Worm (Caenorhabditis elegans) whole organism, mixed stage, embryonic: ENCODE data around the gene spv-1.
A peak's percentile ranks its signal among the peaks of the same experiment; 100 is the strongest.

ENCODE experiments used
- M03D4.4 ChIP-seq: sonication (generic microtip); optimal IDR thresholded peaks from 2 replicates; lab custom pipeline; 2017; ENCODE audit warnings: mild to moderate bottlenecking, missing genetic modification characterization, missing compliant biosample characterization
- bed-3 ChIP-seq: fragments of 200-800 bp; sonication (Bioruptor generic); optimal IDR thresholded peaks from 3 replicates; lab custom pipeline; 2018; ENCODE audit warnings: mild to moderate bottlenecking, missing genetic modification characterization, moderate library complexity, missing compliant biosample characterization
- blmp-1 ChIP-seq: fragments of 150-350 bp; optimal IDR thresholded peaks from 2 replicates; lab custom pipeline; 2014; ENCODE audit warnings: missing biosample characterization, missing genetic modification characterization
- ceh-39 ChIP-seq: fragments of 150-350 bp; optimal IDR thresholded peaks from 2 replicates; lab custom pipeline; 2014; ENCODE audit warnings: missing biosample characterization, missing genetic modification characterization
- ceh-43 ChIP-seq: fragments of 200-800 bp; sonication (Bioruptor generic); optimal IDR thresholded peaks from 2 replicates; lab custom pipeline; 2018; ENCODE audit warnings: mild to moderate bottlenecking, missing genetic modification characterization, moderate library complexity, missing compliant biosample characterization
- ceh-83 ChIP-seq: fragments of 200-800 bp; sonication (Bioruptor generic); optimal IDR thresholded peaks from 2 replicates; lab custom pipeline; 2018; ENCODE audit warnings: mild to moderate bottlenecking, missing genetic modification characterization, missing compliant biosample characterization
- ces-1 ChIP-seq: fragments of 150-350 bp; optimal IDR thresholded peaks from 2 replicates; lab custom pipeline; 2014; ENCODE audit warnings: missing biosample characterization, missing genetic modification reagents, missing genetic modification characterization
- cnd-1 ChIP-seq: fragments of 200-800 bp; sonication (Bioruptor generic); optimal IDR thresholded peaks from 2 replicates; lab custom pipeline; 2018; ENCODE audit warnings: mild to moderate bottlenecking, missing genetic modification characterization, missing compliant biosample characterization
- drap-1 ChIP-seq: fragments of 200-800 bp; sonication (Bioruptor generic); optimal IDR thresholded peaks from 3 replicates; lab custom pipeline; 2018; ENCODE audit warnings: mild to moderate bottlenecking, missing genetic modification characterization, missing compliant biosample characterization
- elt-1 ChIP-seq: sonication (generic microtip); optimal IDR thresholded peaks from 2 replicates; lab custom pipeline; 2017; ENCODE audit warnings: missing genetic modification characterization, mild to moderate bottlenecking, missing compliant biosample characterization, antibody characterized with exemption, moderate library complexity, borderline replicate concordance; ENCODE audit not compliant: insufficient read depth
- elt-3 ChIP-seq: fragments of 150-350 bp; optimal IDR thresholded peaks from 2 replicates; lab custom pipeline; 2014; ENCODE audit warnings: missing biosample characterization, missing genetic modification characterization
- flh-1 ChIP-seq: fragments of 200-800 bp; sonication (Bioruptor generic); optimal IDR thresholded peaks from 2 replicates; lab custom pipeline; 2018; ENCODE audit warnings: mild to moderate bottlenecking, missing genetic modification characterization, moderate library complexity, missing compliant biosample characterization
- ham-2 ChIP-seq: fragments of 200-800 bp; sonication (Bioruptor generic); optimal IDR thresholded peaks from 2 replicates; lab custom pipeline; 2018; ENCODE audit warnings: mild to moderate bottlenecking, missing genetic modification characterization, missing compliant biosample characterization
- hlh-1 ChIP-seq: fragments of 150-350 bp; optimal IDR thresholded peaks from 2 replicates; lab custom pipeline; 2014; ENCODE audit warnings: missing biosample characterization, missing genetic modification reagents, missing genetic modification characterization
- lin-13 ChIP-seq: fragments of 150-350 bp; optimal IDR thresholded peaks from 2 replicates; lab custom pipeline; 2014; ENCODE audit warnings: missing biosample characterization, missing genetic modification characterization
- lin-32 ChIP-seq: fragments of 200-800 bp; sonication (Bioruptor generic); optimal IDR thresholded peaks from 2 replicates; lab custom pipeline; 2018; ENCODE audit warnings: mild to moderate bottlenecking, missing genetic modification characterization, missing compliant biosample characterization
- lsy-2 ChIP-seq: fragments of 150-350 bp; optimal IDR thresholded peaks from 2 replicates; lab custom pipeline; 2014; ENCODE audit warnings: missing biosample characterization, missing genetic modification characterization
- mab-5 ChIP-seq: fragments of 150-350 bp; optimal IDR thresholded peaks from 2 replicates; lab custom pipeline; 2014; ENCODE audit warnings: missing biosample characterization, missing genetic modification characterization
- mep-1 ChIP-seq: fragments of 150-350 bp; optimal IDR thresholded peaks from 2 replicates; lab custom pipeline; 2017; ENCODE audit warnings: missing biosample characterization, missing genetic modification reagents, missing genetic modification characterization, inconsistent platforms
- nhr-12 ChIP-seq: fragments of 150-350 bp; optimal IDR thresholded peaks from 2 replicates; lab custom pipeline; 2014; ENCODE audit warnings: missing biosample characterization, missing genetic modification characterization
- nhr-2 ChIP-seq: fragments of 150-350 bp; optimal IDR thresholded peaks from 2 replicates; lab custom pipeline; 2014; ENCODE audit warnings: missing biosample characterization, missing genetic modification characterization
- nhr-237 ChIP-seq: fragments of 150-350 bp; optimal IDR thresholded peaks from 2 replicates; lab custom pipeline; 2014; ENCODE audit warnings: missing biosample characterization, missing genetic modification characterization
- nhr-28 ChIP-seq: fragments of 150-350 bp; optimal IDR thresholded peaks from 2 replicates; lab custom pipeline; 2014; ENCODE audit warnings: missing biosample characterization, missing genetic modification characterization
- nhr-76 ChIP-seq: sonication (generic microtip); optimal IDR thresholded peaks from 2 replicates; lab custom pipeline; 2017; ENCODE audit warnings: missing biosample characterization, missing genetic modification characterization
- pha-4 ChIP-seq: fragments of 150-350 bp; optimal IDR thresholded peaks from 2 replicates; lab custom pipeline; 2018; ENCODE audit warnings: missing biosample characterization, missing genetic modification reagents, missing genetic modification characterization
- tbx-8 ChIP-seq: fragments of 200-800 bp; sonication (Bioruptor generic); optimal IDR thresholded peaks from 2 replicates; lab custom pipeline; 2018; ENCODE audit warnings: mild to moderate bottlenecking, missing genetic modification characterization, moderate library complexity, missing compliant biosample characterization
- unc-62 ChIP-seq: fragments of 150-350 bp; optimal IDR thresholded peaks from 2 replicates; lab custom pipeline; 2014; ENCODE audit warnings: missing biosample characterization, missing genetic modification reagents, missing genetic modification characterization
- zip-8 ChIP-seq: fragments of 150-350 bp; optimal IDR thresholded peaks from 2 replicates; lab custom pipeline; 2014; ENCODE audit warnings: missing biosample characterization, missing genetic modification characterization
- ztf-11 ChIP-seq: fragments of 150-350 bp; optimal IDR thresholded peaks from 2 replicates; lab custom pipeline; 2014; ENCODE audit warnings: missing biosample characterization, missing genetic modification characterization

The spv-1 gene

ce11 chrII:7928600-7928999 is at the start of gene spv-1:
TSS of gene spv-1 (minus strand) at chrII:7928700.
- TF ChIP-seq nhr-12 (tag; lab: Kevin White, UChicago) (no peak), elt-3 (tag; lab: Kevin White, UChicago) (no peak), ham-2 (GFP tag; lab: Kevin White, UChicago) (no peak), drap-1 (GFP tag; lab: Kevin White, UChicago) (no peak), ceh-39 (tag; lab: Kevin White, UChicago) (no peak), ceh-83 (GFP tag; lab: Kevin White, UChicago) (no peak), ceh-43 (no peak), tbx-8 (GFP tag; lab: Kevin White, UChicago) (no peak), blmp-1 (tag; lab: Kevin White, UChicago) (no peak), ztf-11 (tag; lab: Kevin White, UChicago) (no peak), lin-13 (no peak)
- TF ChIP-seq, all 35 proteins: peak for 0

DNA sequence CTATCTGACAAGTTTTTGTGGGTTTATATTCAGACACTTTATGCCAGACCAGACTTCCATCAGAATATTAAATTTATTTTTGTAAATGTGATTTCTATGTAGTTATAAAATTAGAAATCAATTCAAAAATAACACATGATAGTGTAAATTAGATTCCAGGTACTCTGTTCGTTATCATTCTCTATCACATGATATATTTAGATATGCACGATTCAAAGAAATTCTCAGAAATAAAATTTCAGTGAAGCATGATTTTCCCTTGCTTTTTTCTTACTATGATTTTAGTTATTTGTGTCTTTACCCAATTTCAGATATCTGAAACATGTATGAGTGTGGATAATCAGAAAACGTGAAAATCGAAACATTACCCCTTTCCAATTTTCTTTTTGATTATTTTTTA is 49.0 kb upstream of the spv-1 start:
- TF ChIP-seq M03D4.4 (tag; lab: Kevin White, UChicago) (no peak), drap-1 (GFP tag; lab: Kevin White, UChicago) (no peak), elt-1 (tag; lab: Kevin White, UChicago) (no peak), mab-5 (tag; lab: Kevin White, UChicago) (no peak), tbx-8 (GFP tag; lab: Kevin White, UChicago) (no peak), nhr-12 (tag; lab: Kevin White, UChicago) (no peak), ceh-83 (GFP tag; lab: Kevin White, UChicago) (no peak), ceh-43 (no peak), unc-62 (GFP tag; lab: Kevin White, UChicago) (no peak), elt-3 (tag; lab: Kevin White, UChicago) (no peak), ceh-39 (tag; lab: Kevin White, UChicago) (no peak), lsy-2 (tag; lab: Kevin White, UChicago) (no peak), flh-1 (GFP tag; lab: Kevin White, UChicago) (no peak), pha-4 (tag; lab: Kevin White, UChicago) (no peak), hlh-1 (tag; lab: Kevin White, UChicago) (no peak), cnd-1 (tag; lab: Kevin White, UChicago) (no peak), lin-13 (no peak), nhr-28 (no peak), nhr-76 (no peak)

DNA sequence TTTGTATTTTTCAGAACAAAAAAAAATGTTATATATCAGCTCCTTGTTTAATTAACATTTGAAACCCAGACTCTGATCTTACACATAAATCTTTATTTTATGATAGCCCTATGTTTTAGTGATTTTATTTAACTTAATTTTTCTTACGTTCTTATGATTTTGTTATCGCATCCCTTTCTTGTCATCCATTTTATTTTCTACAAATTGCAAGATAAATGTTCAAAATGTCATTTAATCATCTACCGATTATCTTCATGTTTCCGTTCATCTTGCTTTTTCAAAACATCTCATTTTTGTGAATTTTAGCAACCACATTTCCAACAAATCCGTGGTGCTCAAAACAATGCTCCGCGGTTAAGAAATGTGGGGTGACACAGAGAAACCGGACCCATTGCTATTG is 47.8 kb upstream of the spv-1 start, which contains the start of gene DH11.5:
TSS of gene DH11.5 (plus strand) at position 301 of the 400 bp plus-strand sequence.
- TF ChIP-seq lin-13 (no peak), nhr-2 (tag; lab: Kevin White, UChicago) (no peak)
- TF ChIP-seq, all 35 proteins: peak for 0

ce11 chrII:7974189-7974823 is 45.8 kb upstream of the spv-1 start:
- no peak for TF ChIP-seq pha-4 (tag; lab: Kevin White, UChicago)
- TF ChIP-seq nhr-2 (tag; lab: Kevin White, UChicago): no peak
- TF ChIP-seq zip-8 (tag; lab: Kevin White, UChicago): no peak
- TF ChIP-seq nhr-28: no peak
- TF ChIP-seq blmp-1 (tag; lab: Kevin White, UChicago): no peak
- no peak for TF ChIP-seq bed-3 (GFP tag; lab: Kevin White, UChicago)
- no peak for TF ChIP-seq M03D4.4 (tag; lab: Kevin White, UChicago)
- no peak for TF ChIP-seq flh-1 (GFP tag; lab: Kevin White, UChicago)
- TF ChIP-seq lsy-2 (tag; lab: Kevin White, UChicago): no peak
- TF ChIP-seq cnd-1 (tag; lab: Kevin White, UChicago): no peak
- TF ChIP-seq, all 35 proteins: peak for 0

ce11 chrII:7968393-7968792 is 39.9 kb upstream of the spv-1 start:
- TF ChIP-seq ces-1 (GFP tag; lab: Kevin White, UChicago) (peak; percentile 69), tbx-8 (GFP tag; lab: Kevin White, UChicago) (no peak)
- TF ChIP-seq, all 35 proteins: peak for 1

- no peak for TF ChIP-seq nhr-237 (tag; lab: Kevin White, UChicago)
- TF ChIP-seq nhr-76: no peak
- TF ChIP-seq drap-1 (GFP tag; lab: Kevin White, UChicago): no peak
- no peak for TF ChIP-seq mep-1
- TF ChIP-seq lin-13: no peak
- TF ChIP-seq zip-8 (tag; lab: Kevin White, UChicago): no peak
- TF ChIP-seq ham-2 (GFP tag; lab: Kevin White, UChicago): no peak
- peak; percentile 18 for TF ChIP-seq mab-5 (tag; lab: Kevin White, UChicago)
- no peak for TF ChIP-seq lin-32
- no peak for TF ChIP-seq ceh-39 (tag; lab: Kevin White, UChicago)
- TF ChIP-seq hlh-1 (tag; lab: Kevin White, UChicago): peak; percentile 86
- no peak for TF ChIP-seq tbx-8 (GFP tag; lab: Kevin White, UChicago)
- no peak for TF ChIP-seq ceh-83 (GFP tag; lab: Kevin White, UChicago)
Measured at ce11 chrII:7962181-7962580, 33.7 kb upstream of the spv-1 start.
